Worm (Caenorhabditis elegans) whole organism, L3 larva: ENCODE measurements around the gene Y17G9B.4.

Source experiments
- R02D3.7 ChIP-seq: fragments of 150-350 bp; optimal IDR thresholded peaks from 2 replicates; lab custom pipeline; 2014; ENCODE audit warnings: missing biosample characterization, missing genetic modification characterization
- ZK546.5 ChIP-seq: sonication (generic microtip); optimal IDR thresholded peaks from 2 replicates; lab custom pipeline; 2017; ENCODE audit warnings: missing biosample characterization, missing genetic modification characterization
- aly-2 ChIP-seq: fragments of 150-350 bp; optimal IDR thresholded peaks from 2 replicates; lab custom pipeline; 2014; ENCODE audit warnings: missing biosample characterization, missing genetic modification characterization
- ceh-16 ChIP-seq: sonication (generic microtip); optimal IDR thresholded peaks from 2 replicates; lab custom pipeline; 2017; ENCODE audit warnings: missing biosample characterization, missing genetic modification characterization
- ceh-28 ChIP-seq: fragments of 150-350 bp; optimal IDR thresholded peaks from 2 replicates; lab custom pipeline; 2014; ENCODE audit warnings: missing biosample characterization, missing genetic modification reagents, missing genetic modification characterization
- ceh-82 ChIP-seq: fragments of 150-350 bp; optimal IDR thresholded peaks from 2 replicates; lab custom pipeline; 2014; ENCODE audit warnings: missing biosample characterization, missing genetic modification characterization
- ceh-9 ChIP-seq: sonication (generic microtip); optimal IDR thresholded peaks from 2 replicates; lab custom pipeline; 2018; ENCODE audit warnings: missing biosample characterization, missing genetic modification characterization
- egl-5 ChIP-seq: fragments of 150-350 bp; optimal IDR thresholded peaks from 2 replicates; lab custom pipeline; 2017; ENCODE audit warnings: missing biosample characterization, missing genetic modification reagents, missing genetic modification characterization, inconsistent platforms
- elt-1 ChIP-seq: fragments of 150-350 bp; optimal IDR thresholded peaks from 2 replicates; lab custom pipeline; 2014; ENCODE audit warnings: missing biosample characterization, missing genetic modification characterization
- elt-2 ChIP-seq: sonication (generic microtip); optimal IDR thresholded peaks from 2 replicates; lab custom pipeline; 2016; ENCODE audit warnings: missing genetic modification reagents, mild to moderate bottlenecking, missing genetic modification characterization, missing compliant biosample characterization
- elt-3 ChIP-seq, 3 experiments: fragments of 150-350 bp in 1 of 3; sonication (generic microtip) in 2 of 3; optimal IDR thresholded peaks; 2 replicates in 2 of 3; 4 replicates in 1 of 3; lab custom pipeline; 2014 to 2017; ENCODE audit warnings: missing biosample characterization in 3 of 3, missing genetic modification characterization in 3 of 3
- hmg-11 ChIP-seq: sonication (generic microtip); optimal IDR thresholded peaks from 2 replicates; lab custom pipeline; 2016; ENCODE audit warnings: missing genetic modification characterization, missing compliant biosample characterization
- jun-1 ChIP-seq: fragments of 150-350 bp; optimal IDR thresholded peaks from 2 replicates; lab custom pipeline; 2014; ENCODE audit warnings: missing biosample characterization, missing genetic modification reagents, missing genetic modification characterization
- lin-15B ChIP-seq: fragments of 150-350 bp; optimal IDR thresholded peaks from 2 replicates; lab custom pipeline; 2014; ENCODE audit warnings: missing biosample characterization, missing genetic modification characterization
- lin-39 ChIP-seq: fragments of 150-350 bp; optimal IDR thresholded peaks from 2 replicates; lab custom pipeline; 2018; ENCODE audit warnings: missing biosample characterization, missing genetic modification reagents, missing genetic modification characterization
- lsy-12 ChIP-seq: sonication (generic microtip); optimal IDR thresholded peaks from 2 replicates; lab custom pipeline; 2016; ENCODE audit warnings: mild to moderate bottlenecking, missing genetic modification characterization, missing compliant biosample characterization
- mml-1 ChIP-seq: fragments of 150-350 bp; sonication (generic microtip); optimal IDR thresholded peaks from 3 replicates; lab custom pipeline; 2014; ENCODE audit warnings: missing biosample characterization, missing genetic modification characterization
- nfya-1 ChIP-seq: sonication (generic microtip); optimal IDR thresholded peaks from 2 replicates; lab custom pipeline; 2017; ENCODE audit warnings: missing genetic modification characterization, mild to moderate bottlenecking, missing compliant biosample characterization, antibody characterized with exemption, moderate library complexity; ENCODE audit not compliant: insufficient read depth
- nhr-11 ChIP-seq: fragments of 150-350 bp; optimal IDR thresholded peaks from 2 replicates; lab custom pipeline; 2014; ENCODE audit warnings: missing biosample characterization, missing genetic modification characterization
- nhr-23 ChIP-seq: fragments of 150-350 bp; optimal IDR thresholded peaks from 2 replicates; lab custom pipeline; 2014; ENCODE audit warnings: missing biosample characterization, missing genetic modification reagents, missing genetic modification characterization
- nhr-25 ChIP-seq: sonication (generic microtip); optimal IDR thresholded peaks from 2 replicates; lab custom pipeline; 2017; ENCODE audit warnings: missing biosample characterization, missing genetic modification characterization
- nhr-28 ChIP-seq: fragments of 150-350 bp; optimal IDR thresholded peaks from 2 replicates; lab custom pipeline; 2014; ENCODE audit warnings: missing biosample characterization, missing genetic modification characterization
- nhr-43 ChIP-seq: sonication (generic microtip); optimal IDR thresholded peaks from 2 replicates; lab custom pipeline; 2016; ENCODE audit warnings: mild to moderate bottlenecking, missing genetic modification characterization, missing compliant biosample characterization; ENCODE audit not compliant: poor library complexity, severe bottlenecking
- nhr-76 ChIP-seq: fragments of 150-350 bp; sonication (generic microtip); optimal IDR thresholded peaks from 5 replicates; lab custom pipeline; 2014; ENCODE audit warnings: missing biosample characterization, missing genetic modification characterization
- nhr-77 ChIP-seq: fragments of 150-350 bp; optimal IDR thresholded peaks from 2 replicates; lab custom pipeline; 2014; ENCODE audit warnings: missing biosample characterization, missing genetic modification characterization
- pha-4 ChIP-seq: fragments of 150-350 bp; optimal IDR thresholded peaks from 2 replicates; lab custom pipeline; 2014; ENCODE audit warnings: missing biosample characterization, missing genetic modification reagents, missing genetic modification characterization
- snpc-4 ChIP-seq: fragments of 150-350 bp; optimal IDR thresholded peaks from 2 replicates; lab custom pipeline; 2014; ENCODE audit warnings: missing biosample characterization, missing genetic modification characterization
- tbx-2 ChIP-seq: sonication (generic microtip); optimal IDR thresholded peaks from 2 replicates; lab custom pipeline; 2016; ENCODE audit warnings: mild to moderate bottlenecking, missing genetic modification characterization, missing compliant biosample characterization
- unc-39 ChIP-seq: sonication (generic microtip); optimal IDR thresholded peaks from 4 replicates; lab custom pipeline; 2017; ENCODE audit warnings: missing biosample characterization, missing genetic modification characterization
- ztf-11 ChIP-seq: fragments of 150-350 bp; optimal IDR thresholded peaks from 2 replicates; lab custom pipeline; 2014; ENCODE audit warnings: missing biosample characterization, missing genetic modification characterization
- ztf-4 ChIP-seq: fragments of 150-350 bp; optimal IDR thresholded peaks from 2 replicates; lab custom pipeline; 2014; ENCODE audit warnings: missing biosample characterization, missing genetic modification characterization

The Y17G9B.4 gene

DNA sequence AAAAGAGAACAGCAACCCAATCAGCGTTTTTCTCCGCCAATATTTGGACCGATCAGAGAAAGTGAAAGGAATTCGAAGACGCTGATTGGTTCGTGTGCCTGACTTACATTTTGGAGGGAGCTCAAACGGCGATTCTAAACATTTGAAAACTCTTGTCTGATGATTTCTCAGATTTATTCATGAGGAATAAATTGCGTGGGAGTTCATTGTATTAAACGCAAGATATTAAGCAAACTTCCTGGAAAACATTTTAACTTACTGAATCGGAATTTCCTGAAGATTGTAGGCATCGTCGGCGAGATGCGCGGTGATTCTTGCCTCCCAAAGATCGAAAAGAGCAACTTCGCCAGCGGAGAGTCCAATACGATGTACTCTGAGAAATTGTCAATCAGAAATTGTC, 27.4 kb upstream of the Y17G9B.4 start, which contains the start of gene K08F11.1:
TSS of gene K08F11.1 (plus strand) at position 301 of the 400 bp plus-strand sequence.
- TF ChIP-seq elt-3 (tag; optimal IDR thresholded peaks at IDR 0.05; lab: Kevin White, UChicago) (no peak), hmg-11 (tag; lab: Kevin White, UChicago) (no peak), lin-39 (no peak), nhr-76 (tag; lab: Kevin White, UChicago) (no peak), lin-15B (tag; lab: Kevin White, UChicago) (no peak), nhr-11 (tag; lab: Kevin White, UChicago) (no peak), ceh-82 (tag; lab: Kevin White, UChicago) (no peak), aly-2 (no peak), ZK546.5 (tag; lab: Kevin White, UChicago) (no peak)

DNA sequence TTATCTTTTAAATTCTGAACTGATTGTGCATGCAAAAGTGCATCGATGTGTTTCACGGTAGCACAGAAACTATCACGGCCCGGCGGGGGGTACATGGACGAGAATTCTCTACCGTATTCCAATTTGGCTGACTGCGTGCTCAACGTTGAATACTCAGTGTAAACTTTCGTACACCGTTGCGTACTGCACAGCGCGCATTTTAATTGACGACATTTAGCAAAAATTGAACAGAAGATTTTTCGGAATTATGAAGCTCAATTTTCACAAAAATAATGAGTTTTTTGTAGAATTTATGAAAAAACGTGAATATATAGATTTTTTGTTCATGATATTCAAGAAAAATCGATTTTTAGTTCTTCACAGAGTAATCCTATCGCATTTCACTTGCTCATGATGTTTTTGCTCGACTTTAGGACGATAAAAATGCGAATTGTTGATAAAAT, 26.4 kb upstream of the Y17G9B.4 start:
- TF ChIP-seq nhr-23 (tag; lab: Kevin White, UChicago) (peak; percentile 73), nfya-1 (peak; percentile 58), ztf-4 (tag; lab: Kevin White, UChicago) (peak; percentile 0), hmg-11 (tag; lab: Kevin White, UChicago) (peak; percentile 7), lin-15B (tag; lab: Kevin White, UChicago) (peak; percentile 60), R02D3.7 (peak; percentile 76), elt-2 (tag; lab: Kevin White, UChicago) (peak; percentile 73), ceh-28 (peak; percentile 70), nhr-25 (tag; lab: Kevin White, UChicago) (peak; percentile 43), nhr-11 (tag; lab: Kevin White, UChicago) (peak; percentile 77), nhr-77 (tag; lab: Kevin White, UChicago) (peak; percentile 37), lsy-12 (tag; lab: Kevin White, UChicago) (peak; percentile 88), nhr-43 (peak; percentile 64), ZK546.5 (tag; lab: Kevin White, UChicago) (peak; percentile 60), pha-4 (tag; lab: Kevin White, UChicago) (peak; percentile 6), tbx-2 (peak; percentile 77)
- TF ChIP-seq, all 47 proteins: peak for 16; not testable (repeated sequence) for 31

ce11 chrIV:4727935-4728334, 24.0 kb upstream of the Y17G9B.4 start:
- TF ChIP-seq nhr-23 (tag; lab: Kevin White, UChicago) (peak; percentile 83), lsy-12 (tag; lab: Kevin White, UChicago) (peak; percentile 92), nfya-1 (peak; percentile 72), lin-15B (tag; lab: Kevin White, UChicago) (peak; percentile 84), elt-2 (tag; lab: Kevin White, UChicago) (peak; percentile 79), ceh-82 (tag; lab: Kevin White, UChicago) (peak; percentile 10), nhr-43 (peak; percentile 88), ZK546.5 (tag; lab: Kevin White, UChicago) (peak; percentile 46), ceh-28 (peak; percentile 40), nhr-11 (tag; lab: Kevin White, UChicago) (peak; percentile 73), nhr-25 (tag; lab: Kevin White, UChicago) (peak; percentile 51), pha-4 (tag; lab: Kevin White, UChicago) (peak; percentile 22), nhr-77 (tag; lab: Kevin White, UChicago) (peak; percentile 60), tbx-2 (peak; percentile 88), R02D3.7 (peak; percentile 84), jun-1 (peak; percentile 10), snpc-4 (tag; lab: Kevin White, UChicago) (peak; percentile 54)

DNA sequence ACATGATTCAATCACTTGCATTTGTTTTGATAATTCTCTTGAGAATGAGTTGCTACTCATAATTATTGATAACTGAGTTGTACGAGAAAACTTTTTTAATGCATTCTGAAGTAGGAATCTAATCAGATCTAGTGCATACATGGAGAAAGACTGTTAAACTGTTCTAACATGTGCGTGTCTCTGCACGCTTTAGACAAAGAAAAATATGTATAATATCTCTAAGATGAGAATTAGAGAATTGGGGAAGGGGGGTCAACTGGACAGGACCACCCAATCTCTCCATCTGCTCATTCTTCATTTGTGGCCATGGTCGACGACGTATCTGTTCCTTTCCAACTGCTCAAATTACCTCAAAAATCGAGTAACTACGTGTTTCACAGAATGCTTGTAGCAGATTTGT, 14.7 kb upstream of the Y17G9B.4 start, which contains the start of gene fbxb-78:
TSS of gene fbxb-78 (plus strand) at position 301 of the 400 bp plus-strand sequence.
- TF ChIP-seq elt-3 (tag; optimal IDR thresholded peaks at IDR 0.05; lab: Kevin White, UChicago) (no peak), nhr-77 (tag; lab: Kevin White, UChicago) (no peak), ceh-28 (no peak), elt-1 (tag; lab: Kevin White, UChicago) (no peak), egl-5 (tag; lab: Kevin White, UChicago) (no peak), unc-39 (tag; lab: Kevin White, UChicago) (no peak)
- TF ChIP-seq, all 47 proteins: peak for 0

- TF ChIP-seq unc-39 (tag; lab: Kevin White, UChicago): no peak
- TF ChIP-seq nhr-25 (tag; lab: Kevin White, UChicago): no peak
- TF ChIP-seq ceh-82 (tag; lab: Kevin White, UChicago): no peak
- no peak for TF ChIP-seq elt-2 (tag; lab: Kevin White, UChicago)
- no peak for TF ChIP-seq pha-4 (tag; lab: Kevin White, UChicago)
- no peak for TF ChIP-seq ztf-4 (tag; lab: Kevin White, UChicago)
- TF ChIP-seq nhr-28 (tag; lab: Kevin White, UChicago): no peak
- no peak for TF ChIP-seq hmg-11 (tag; lab: Kevin White, UChicago)
- no peak for TF ChIP-seq mml-1 (tag; lab: Kevin White, UChicago)
- no peak for TF ChIP-seq ceh-16
- TF ChIP-seq ceh-9 (tag; lab: Kevin White, UChicago): no peak
- TF ChIP-seq nhr-76 (tag; lab: Kevin White, UChicago): no peak
- no peak for TF ChIP-seq ztf-11 (tag; lab: Kevin White, UChicago)
- no peak for TF ChIP-seq elt-3 (tag; optimal IDR thresholded peaks at IDR 0.05; lab: Kevin White, UChicago)
These were observed 9.4 kb upstream of the Y17G9B.4 start for ce11 chrIV:4742480-4742879.
